Fruit fly (Drosophila melanogaster) whole organism, embryonic: ENCODE measurements around the gene Acp76A.
A peak's percentile ranks its signal among the peaks of the same experiment; 100 is the strongest.

Experiments
- Asciz ChIP-seq: fragments of 200-800 bp; sonication (Bioruptor generic); optimal IDR thresholded peaks from 2 replicates; lab custom pipeline; 2017; ENCODE audit warnings: missing biosample characterization, mild to moderate bottlenecking, missing genetic modification characterization, missing genetic modification reagents
- CG10267 ChIP-seq: fragments of 200-800 bp; sonication (Bioruptor generic); optimal IDR thresholded peaks from 2 replicates; lab custom pipeline; 2018; ENCODE audit warnings: missing biosample characterization, mild to moderate bottlenecking, missing genetic modification characterization, moderate library complexity
- CG10979 ChIP-seq: fragments of 200-800 bp; sonication (Bioruptor generic); optimal IDR thresholded peaks from 2 replicates; lab custom pipeline; 2018; ENCODE audit warnings: missing biosample characterization, mild to moderate bottlenecking, missing genetic modification characterization, moderate library complexity
- CG12744 ChIP-seq: fragments of 200-800 bp; sonication (Bioruptor generic); optimal IDR thresholded peaks from 2 replicates; lab custom pipeline; 2016; ENCODE audit warnings: missing biosample characterization, missing genetic modification characterization
- CG13296 ChIP-seq: fragments of 200-800 bp; sonication (Bioruptor generic); optimal IDR thresholded peaks from 3 replicates; lab custom pipeline; 2018; ENCODE audit warnings: missing biosample characterization, mild to moderate bottlenecking, missing genetic modification characterization
- CG13894 ChIP-seq: fragments of 200-800 bp; sonication (Bioruptor generic); optimal IDR thresholded peaks from 3 replicates; lab custom pipeline; 2018; ENCODE audit warnings: missing biosample characterization, mild to moderate bottlenecking, missing genetic modification characterization, moderate library complexity
- CG14710 ChIP-seq: fragments of 200-800 bp; sonication (Bioruptor generic); optimal IDR thresholded peaks from 3 replicates; lab custom pipeline; 2019; ENCODE audit warnings: missing biosample characterization, mild to moderate bottlenecking, missing genetic modification characterization, moderate library complexity
- CG17359 ChIP-seq: fragments of 200-800 bp; sonication (Bioruptor generic); optimal IDR thresholded peaks from 3 replicates; lab custom pipeline; 2018; ENCODE audit warnings: missing biosample characterization, mild to moderate bottlenecking, missing genetic modification characterization, moderate library complexity
- CG17912 ChIP-seq: fragments of 200-800 bp; sonication (Bioruptor generic); optimal IDR thresholded peaks from 2 replicates; lab custom pipeline; 2018; ENCODE audit warnings: missing biosample characterization, mild to moderate bottlenecking, missing genetic modification characterization
- CG33557 ChIP-seq: fragments of 200-800 bp; sonication (Bioruptor generic); optimal IDR thresholded peaks from 2 replicates; lab custom pipeline; 2019; ENCODE audit warnings: missing biosample characterization, mild to moderate bottlenecking, missing genetic modification characterization, moderate library complexity
- CG34376 ChIP-seq: fragments of 200-800 bp; sonication (Bioruptor generic); optimal IDR thresholded peaks from 2 replicates; lab custom pipeline; 2018; ENCODE audit warnings: missing biosample characterization, mild to moderate bottlenecking, missing genetic modification characterization
- CG3847 ChIP-seq: fragments of 200-800 bp; sonication (Bioruptor generic); IDR thresholded peaks from 2 replicates; pipeline ENCODE4 v1.3.6; 2022; ENCODE audit warnings: missing biosample characterization, missing genetic modification characterization
- CG4282 ChIP-seq: fragments of 200-800 bp; sonication (Bioruptor generic); optimal IDR thresholded peaks from 2 replicates; lab custom pipeline; 2016; ENCODE audit warnings: missing biosample characterization, missing genetic modification characterization
- CG6689 ChIP-seq: fragments of 200-800 bp; sonication (Bioruptor generic); IDR thresholded peaks from 2 replicates; pipeline ENCODE4 v1.3.6; 2022; ENCODE audit warnings: missing biosample characterization, missing genetic modification characterization
- CG6813 ChIP-seq: fragments of 200-800 bp; sonication (Bioruptor generic); optimal IDR thresholded peaks from 2 replicates; lab custom pipeline; 2017; ENCODE audit warnings: missing biosample characterization, missing genetic modification characterization, mild to moderate bottlenecking, moderate library complexity, missing genetic modification reagents
- CG7963 ChIP-seq: fragments of 200-800 bp; sonication (Bioruptor generic); IDR thresholded peaks from 3 replicates; pipeline ENCODE4 v1.3.6; 2022; ENCODE audit warnings: missing biosample characterization, missing genetic modification characterization; ENCODE audit not compliant: partially characterized antibody
- CG8388 ChIP-seq: fragments of 200-800 bp; sonication (Bioruptor generic); optimal IDR thresholded peaks from 2 replicates; lab custom pipeline; 2019; ENCODE audit warnings: missing biosample characterization, mild to moderate bottlenecking, missing genetic modification characterization, moderate library complexity
- CG9817 ChIP-seq: fragments of 200-800 bp; sonication (Bioruptor generic); optimal IDR thresholded peaks from 2 replicates; lab custom pipeline; 2018; ENCODE audit warnings: missing biosample characterization, mild to moderate bottlenecking, missing genetic modification characterization, moderate library complexity
- D19B ChIP-seq: fragments of 200-800 bp; sonication (Bioruptor generic); optimal IDR thresholded peaks from 2 replicates; lab custom pipeline; 2017; ENCODE audit warnings: missing biosample characterization, mild to moderate bottlenecking, missing genetic modification characterization
- Dref ChIP-seq: fragments of 200-800 bp; sonication (Bioruptor generic); IDR thresholded peaks from 2 replicates; pipeline ENCODE4 v1.3.6; 2022; ENCODE audit warnings: missing biosample characterization, missing genetic modification characterization
- Fer1 ChIP-seq: fragments of 200-800 bp; sonication (Bioruptor generic); optimal IDR thresholded peaks from 2 replicates; lab custom pipeline; 2017; ENCODE audit warnings: missing biosample characterization, mild to moderate bottlenecking, missing genetic modification characterization
- Hey ChIP-seq: fragments of 200-800 bp; sonication (Bioruptor generic); optimal IDR thresholded peaks from 3 replicates; lab custom pipeline; 2018; ENCODE audit warnings: missing biosample characterization, mild to moderate bottlenecking, missing genetic modification characterization
- MESR4 ChIP-seq: fragments of 200-800 bp; sonication (Bioruptor generic); optimal IDR thresholded peaks from 2 replicates; lab custom pipeline; 2018; ENCODE audit warnings: missing biosample characterization, mild to moderate bottlenecking, missing genetic modification characterization, moderate library complexity
- Mes4 ChIP-seq: fragments of 200-800 bp; sonication (Bioruptor generic); optimal IDR thresholded peaks from 2 replicates; lab custom pipeline; 2016; ENCODE audit warnings: missing biosample characterization, missing genetic modification characterization
- NC2β ChIP-seq: fragments of 200-800 bp; sonication (Bioruptor generic); optimal IDR thresholded peaks from 2 replicates; lab custom pipeline; 2016; ENCODE audit warnings: missing biosample characterization, missing genetic modification characterization
- Ptx1 ChIP-seq: fragments of 200-800 bp; sonication (Bioruptor generic); IDR thresholded peaks from 2 replicates; pipeline ENCODE4 v1.3.6; 2022; ENCODE audit warnings: missing biosample characterization, missing genetic modification characterization
- Stat92E ChIP-seq, 3 experiments: fragments of >200 bp in 2 of 3; fragments of 200-800 bp in 1 of 3; sonication (Bioruptor generic) in 1 of 3; optimal IDR thresholded peaks; 2 replicates each; lab custom pipeline; 2017 to 2019; ENCODE audit warnings: missing biosample characterization in 3 of 3, missing genetic modification characterization in 3 of 3, mild to moderate bottlenecking in 1 of 3, moderate library complexity in 1 of 3
- Taf1 ChIP-seq: fragments of 200-800 bp; sonication (Bioruptor generic); IDR thresholded peaks from 2 replicates; pipeline ENCODE4 v1.3.6; 2022; ENCODE audit warnings: missing biosample characterization, missing genetic modification characterization
- cg ChIP-seq: fragments of 200-800 bp; sonication (Bioruptor generic); optimal IDR thresholded peaks from 3 replicates; lab custom pipeline; 2019; ENCODE audit warnings: missing biosample characterization, mild to moderate bottlenecking, missing genetic modification characterization, moderate library complexity
- crp ChIP-seq, 2 experiments: fragments of 200-800 bp; sonication (Bioruptor generic); optimal IDR thresholded peaks; 2 replicates in 1 of 2; 3 replicates in 1 of 2; lab custom pipeline; 2017; ENCODE audit warnings: missing biosample characterization in 2 of 2, missing genetic modification characterization in 2 of 2, mild to moderate bottlenecking in 1 of 2, moderate library complexity in 1 of 2
- dysf ChIP-seq: fragments of 200-800 bp; sonication (Bioruptor generic); IDR thresholded peaks from 3 replicates; pipeline ENCODE4 v1.3.6; 2022; ENCODE audit warnings: missing biosample characterization, missing genetic modification characterization
- ewg ChIP-seq: fragments of 200-800 bp; sonication (Bioruptor generic); optimal IDR thresholded peaks from 3 replicates; lab custom pipeline; 2017; ENCODE audit warnings: mild to moderate bottlenecking, missing biosample characterization, missing genetic modification reagents, missing genetic modification characterization
- ftz-f1 ChIP-seq: fragments of 200-800 bp; sonication (Bioruptor generic); optimal IDR thresholded peaks from 2 replicates; lab custom pipeline; 2016; ENCODE audit warnings: missing biosample characterization, missing genetic modification characterization
- gce ChIP-seq: fragments of 200-800 bp; sonication (Bioruptor generic); IDR thresholded peaks from 3 replicates; pipeline ENCODE4 v1.3.6; 2022; ENCODE audit warnings: missing biosample characterization, missing genetic modification characterization
- gcm ChIP-seq: fragments of 200-800 bp; sonication (Bioruptor generic); optimal IDR thresholded peaks from 2 replicates; lab custom pipeline; 2019; ENCODE audit warnings: missing biosample characterization, mild to moderate bottlenecking, missing genetic modification characterization, moderate library complexity
- gem ChIP-seq: fragments of 200-800 bp; sonication (Bioruptor generic); optimal IDR thresholded peaks from 2 replicates; lab custom pipeline; 2019; ENCODE audit warnings: missing biosample characterization, mild to moderate bottlenecking, missing genetic modification characterization, moderate library complexity
- jigr1 ChIP-seq: fragments of 200-800 bp; sonication (Bioruptor generic); IDR thresholded peaks from 3 replicates; pipeline ENCODE4 v1.3.6; 2022; ENCODE audit warnings: missing biosample characterization, missing genetic modification characterization
- jumu ChIP-seq: fragments of 200-800 bp; sonication (Bioruptor generic); optimal IDR thresholded peaks from 3 replicates; lab custom pipeline; 2016; ENCODE audit warnings: missing biosample characterization, missing genetic modification characterization
- lola ChIP-seq, 3 experiments: fragments of >200 bp in 2 of 3; fragments of 200-800 bp in 1 of 3; sonication (Bioruptor generic) in 1 of 3; optimal IDR thresholded peaks; 2 replicates each; lab custom pipeline; 2017 to 2019; ENCODE audit warnings: missing biosample characterization in 3 of 3, missing genetic modification characterization in 3 of 3, mild to moderate bottlenecking in 1 of 3, moderate library complexity in 1 of 3
- odd ChIP-seq: fragments of 200-800 bp; sonication (Bioruptor generic); optimal IDR thresholded peaks from 2 replicates; lab custom pipeline; 2017; ENCODE audit warnings: missing biosample characterization, mild to moderate bottlenecking, missing genetic modification characterization
- repo ChIP-seq: fragments of 200-800 bp; sonication (Bioruptor generic); optimal IDR thresholded peaks from 2 replicates; lab custom pipeline; 2016; ENCODE audit warnings: missing biosample characterization, missing genetic modification characterization
- sisA ChIP-seq: fragments of 200-800 bp; sonication (Bioruptor generic); IDR thresholded peaks from 2 replicates; pipeline ENCODE4 v1.3.6; 2022; ENCODE audit warnings: missing biosample characterization, missing genetic modification characterization
- sob ChIP-seq: fragments of 200-800 bp; sonication (Bioruptor generic); IDR thresholded peaks from 2 replicates; pipeline ENCODE4 v1.3.6; 2022; ENCODE audit warnings: missing biosample characterization, missing genetic modification characterization
- ssp ChIP-seq: fragments of 200-800 bp; sonication (Bioruptor generic); IDR thresholded peaks from 2 replicates; pipeline ENCODE4 v1.3.6; 2022; ENCODE audit warnings: missing biosample characterization, missing genetic modification characterization
- sug ChIP-seq: fragments of 200-800 bp; optimal IDR thresholded peaks from 2 replicates; lab custom pipeline; 2019; ENCODE audit warnings: missing biosample characterization, mild to moderate bottlenecking, missing genetic modification characterization, moderate library complexity
- trh ChIP-seq: fragments of 200-800 bp; sonication (Bioruptor generic); optimal IDR thresholded peaks from 2 replicates; lab custom pipeline; 2016; ENCODE audit warnings: missing biosample characterization, missing genetic modification characterization
- twi ChIP-seq: fragments of 200-800 bp; optimal IDR thresholded peaks from 2 replicates; lab custom pipeline; 2019; ENCODE audit warnings: missing biosample characterization, mild to moderate bottlenecking, missing genetic modification characterization, moderate library complexity
- yki ChIP-seq: fragments of >200 bp; optimal IDR thresholded peaks from 3 replicates; lab custom pipeline; 2018
- z ChIP-seq: fragments of 200-800 bp; sonication (Bioruptor generic); IDR thresholded peaks from 3 replicates; pipeline ENCODE4 v1.3.6; 2022; ENCODE audit warnings: missing biosample characterization, missing genetic modification characterization
- zen2 ChIP-seq: fragments of 200-800 bp; sonication (Bioruptor generic); IDR thresholded peaks from 3 replicates; pipeline ENCODE4 v1.3.6; 2022; ENCODE audit warnings: missing biosample characterization, missing genetic modification characterization; ENCODE audit not compliant: partially characterized antibody

Gene Acp76A

DNA sequence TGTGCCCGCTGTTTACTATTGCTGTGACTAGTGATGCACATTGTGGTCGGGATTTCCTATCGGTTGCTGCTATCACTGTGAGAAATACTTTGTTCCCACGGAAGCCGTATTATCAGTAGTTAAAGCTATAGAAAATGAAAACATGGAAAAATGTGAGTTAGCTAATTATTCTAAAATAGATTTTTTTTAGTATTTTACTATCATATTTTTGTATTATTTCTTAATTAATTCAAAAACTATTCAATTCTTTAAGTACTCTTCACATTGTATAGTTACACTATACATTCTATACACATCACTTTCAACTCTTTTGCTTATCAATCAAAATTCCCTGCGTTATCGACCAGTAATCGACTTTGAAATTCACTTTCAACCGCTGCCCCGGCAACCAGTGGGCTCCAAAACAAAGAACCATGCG lies 45.8 kb upstream of the Acp76A start, which contains the start of the genes Naxd and CG14079 (continued):
- TF ChIP-seq NC2β (GFP tag; lab: Kevin White, UChicago), result no peak
- no peak for TF ChIP-seq Asciz (GFP tag; lab: Kevin White, UChicago)
- peak; percentile 34; the same call in 1 of the 2 replicates for TF ChIP-seq CG6689 (GFP tag; lab: Robert Waterston, UW)
- no peak for TF ChIP-seq CG13296 (GFP tag; lab: Kevin White, UChicago)
- no peak for TF ChIP-seq CG34376 (GFP tag; lab: Kevin White, UChicago)
- no peak for TF ChIP-seq yki (lab: Kevin White, UChicago)
- no peak for TF ChIP-seq odd (GFP tag; lab: Kevin White, UChicago)
- TF ChIP-seq crp (GFP tag; optimal IDR thresholded peaks at IDR 0.05; lab: Kevin White, UChicago), result no peak
- TF ChIP-seq CG33557 (GFP tag; lab: Kevin White, UChicago), result peak; percentile 27
- TF ChIP-seq zen2, result no peak
- TF ChIP-seq Fer1 (GFP tag; lab: Kevin White, UChicago), result peak; percentile 35
- TF ChIP-seq lola (GFP tag; optimal IDR thresholded peaks at IDR 0.05; lab: Kevin White, UChicago), result peak in 1 of 3 experiments; percentile 58
- TF ChIP-seq Dref, result peak; percentile 53
- TF ChIP-seq cg, result no peak
- TF ChIP-seq Taf1 (GFP tag; lab: Robert Waterston, UW), result no peak
- no peak for TF ChIP-seq CG4282 (GFP tag; lab: Kevin White, UChicago)
- peak; percentile 50 for TF ChIP-seq CG17359 (tag; lab: Kevin White, UChicago)
- TF ChIP-seq Ptx1 (GFP tag; lab: Robert Waterston, UW), result peak; percentile 87
- TF ChIP-seq Stat92E (GFP tag; optimal IDR thresholded peaks at IDR 0.05; lab: Kevin White, UChicago), result peak in 1 of 3 experiments; percentile 44
- 0 out of 3 replicates have a peak, but pooled peaks have one; percentile 26 for TF ChIP-seq jigr1 (GFP tag; lab: Robert Waterston, UW)
- TF ChIP-seq sob (GFP tag; lab: Robert Waterston, UW), result peak; percentile 49; the same call in 1 of the 2 replicates
- no peak for TF ChIP-seq repo (GFP tag; lab: Kevin White, UChicago)
- TF ChIP-seq CG14710 (tag; lab: Kevin White, UChicago), result peak; percentile 57
- TF ChIP-seq D19B (GFP tag; lab: Kevin White, UChicago), result no peak
- TF ChIP-seq twi (tag; lab: Kevin White, UChicago), result peak; percentile 33
- TF ChIP-seq CG17912 (GFP tag; lab: Kevin White, UChicago), result no peak
- TF ChIP-seq Hey, result no peak
- peak; percentile 57 for TF ChIP-seq CG10979 (tag; lab: Kevin White, UChicago)
- TF ChIP-seq CG9817 (tag; lab: Kevin White, UChicago), result peak; percentile 78
- TF ChIP-seq trh (GFP tag; lab: Kevin White, UChicago), result peak; percentile 27
- no peak for TF ChIP-seq CG12744
- TF ChIP-seq CG6813 (GFP tag; lab: Kevin White, UChicago), result no peak
- peak; percentile 67 for TF ChIP-seq CG3847
- peak; percentile 89 for TF ChIP-seq ssp
- peak; percentile 76 for TF ChIP-seq sisA (GFP tag; lab: Robert Waterston, UW)
- peak; percentile 89 for TF ChIP-seq gem (tag; lab: Kevin White, UChicago)
- 0 out of 3 replicates have a peak, but pooled peaks have one; percentile 25 for TF ChIP-seq gce
- TF ChIP-seq dysf (GFP tag; lab: Robert Waterston, UW), result peak; percentile 74; the same call in 2 of the 3 replicates
- TF ChIP-seq CG10267 (tag; lab: Kevin White, UChicago), result peak; percentile 40
- TF ChIP-seq CG13894 (tag; lab: Kevin White, UChicago), result no peak
- no peak for TF ChIP-seq Mes4 (GFP tag; lab: Kevin White, UChicago)
- peak; percentile 39 for TF ChIP-seq gcm (GFP tag; lab: Kevin White, UChicago)
- no peak for TF ChIP-seq jumu (GFP tag; lab: Kevin White, UChicago)
- no peak for TF ChIP-seq CG7963 (GFP tag; lab: Robert Waterston, UW)
- no peak for TF ChIP-seq ftz-f1 (GFP tag; lab: Kevin White, UChicago)
- TF ChIP-seq MESR4 (GFP tag; lab: Kevin White, UChicago), result no peak
- TF ChIP-seq ewg, result peak; percentile 46
- TF ChIP-seq sug (tag; lab: Kevin White, UChicago), result peak; percentile 64
- TF ChIP-seq CG8388 (GFP tag; lab: Kevin White, UChicago), result peak; percentile 66
- TF ChIP-seq z (GFP tag; lab: Robert Waterston, UW), result no peak
